Worm (Caenorhabditis elegans) whole organism, late embryonic: ENCODE data around the gene C04C3.14.

Experiments used
- C38D4.7 ChIP-seq: fragments of 200-800 bp; sonication (Bioruptor generic); optimal IDR thresholded peaks from 2 replicates; lab custom pipeline; 2018; ENCODE audit warnings: mild to moderate bottlenecking, missing genetic modification characterization, moderate library complexity, missing compliant biosample characterization
- F13H6.1 ChIP-seq: sonication (generic microtip); optimal IDR thresholded peaks from 2 replicates; lab custom pipeline; 2016; ENCODE audit warnings: missing genetic modification characterization, missing compliant biosample characterization
- K02D7.2 ChIP-seq: sonication (generic microtip); optimal IDR thresholded peaks from 2 replicates; lab custom pipeline; 2017; ENCODE audit warnings: mild to moderate bottlenecking, missing genetic modification characterization, missing compliant biosample characterization
- K09A11.1 ChIP-seq: sonication (generic microtip); optimal IDR thresholded peaks from 2 replicates; lab custom pipeline; 2017; ENCODE audit warnings: antibody characterized with exemption, mild to moderate bottlenecking, missing genetic modification characterization, missing compliant biosample characterization; ENCODE audit not compliant: insufficient read depth
- ceh-14 ChIP-seq: sonication (generic microtip); optimal IDR thresholded peaks from 2 replicates; lab custom pipeline; 2016; ENCODE audit warnings: missing genotype, missing genetic modification characterization, missing compliant biosample characterization
- ceh-18 ChIP-seq: sonication (generic microtip); optimal IDR thresholded peaks from 2 replicates; lab custom pipeline; 2016; ENCODE audit warnings: missing genetic modification characterization, missing compliant biosample characterization
- ceh-19 ChIP-seq: fragments of 200-800 bp; sonication (Bioruptor generic); optimal IDR thresholded peaks from 2 replicates; lab custom pipeline; 2018; ENCODE audit warnings: mild to moderate bottlenecking, missing genetic modification characterization, missing compliant biosample characterization
- ceh-22 ChIP-seq: sonication (generic microtip); optimal IDR thresholded peaks from 2 replicates; lab custom pipeline; 2017; ENCODE audit warnings: missing biosample characterization, missing genetic modification characterization
- ceh-24 ChIP-seq: sonication (generic microtip); optimal IDR thresholded peaks from 2 replicates; lab custom pipeline; 2016; ENCODE audit warnings: mild to moderate bottlenecking, missing genetic modification characterization, missing compliant biosample characterization
- ceh-31 ChIP-seq: sonication (generic microtip); optimal IDR thresholded peaks from 2 replicates; lab custom pipeline; 2016; ENCODE audit warnings: missing genetic modification characterization, missing compliant biosample characterization
- ceh-45 ChIP-seq: fragments of 200-800 bp; sonication (Bioruptor generic); IDR thresholded peaks from 2 replicates; pipeline ENCODE4 v1.3.6; 2022; ENCODE audit warnings: missing genetic modification reagents, missing genetic modification characterization, missing compliant biosample characterization
- ceh-48 ChIP-seq: sonication (generic microtip); optimal IDR thresholded peaks from 2 replicates; lab custom pipeline; 2016; ENCODE audit warnings: missing genetic modification characterization, inconsistent platforms, missing compliant biosample characterization
- ceh-9 ChIP-seq: sonication (generic microtip); optimal IDR thresholded peaks from 2 replicates; lab custom pipeline; 2016; ENCODE audit warnings: mild to moderate bottlenecking, missing genetic modification characterization, inconsistent platforms, missing compliant biosample characterization
- che-1 ChIP-seq: sonication (generic microtip); optimal IDR thresholded peaks from 2 replicates; lab custom pipeline; 2016; ENCODE audit warnings: mild to moderate bottlenecking, missing genetic modification characterization, missing compliant biosample characterization
- dmd-4 ChIP-seq: sonication (generic microtip); optimal IDR thresholded peaks from 2 replicates; lab custom pipeline; 2016; ENCODE audit warnings: borderline replicate concordance, missing genetic modification characterization, missing compliant biosample characterization
- dve-1 ChIP-seq: sonication (generic microtip); optimal IDR thresholded peaks from 2 replicates; lab custom pipeline; 2017; ENCODE audit warnings: antibody characterized with exemption, mild to moderate bottlenecking, missing genetic modification characterization, missing compliant biosample characterization
- elt-2 ChIP-seq: sonication (generic microtip); optimal IDR thresholded peaks from 2 replicates; lab custom pipeline; 2016; ENCODE audit warnings: missing genetic modification reagents, missing genetic modification characterization, missing compliant biosample characterization
- elt-4 ChIP-seq: sonication (generic microtip); optimal IDR thresholded peaks from 2 replicates; lab custom pipeline; 2016; ENCODE audit warnings: missing genetic modification characterization, missing compliant biosample characterization
- fkh-10 ChIP-seq: fragments of 150-350 bp; optimal IDR thresholded peaks from 2 replicates; lab custom pipeline; 2014; ENCODE audit warnings: missing biosample characterization, missing genetic modification reagents, missing genetic modification characterization
- fkh-6 ChIP-seq: sonication (generic microtip); optimal IDR thresholded peaks from 2 replicates; lab custom pipeline; 2016; ENCODE audit warnings: missing genetic modification characterization, missing compliant biosample characterization
- gmeb-2 ChIP-seq: sonication (generic microtip); optimal IDR thresholded peaks from 2 replicates; lab custom pipeline; 2016; ENCODE audit warnings: missing genetic modification characterization, inconsistent platforms, missing compliant biosample characterization
- hlh-15 ChIP-seq: sonication (generic microtip); optimal IDR thresholded peaks from 2 replicates; lab custom pipeline; 2016; ENCODE audit warnings: missing genetic modification characterization, missing compliant biosample characterization
- hlh-30 ChIP-seq: sonication (generic microtip); optimal IDR thresholded peaks from 2 replicates; lab custom pipeline; 2017; ENCODE audit warnings: antibody characterized with exemption, missing genetic modification characterization, missing compliant biosample characterization; ENCODE audit not compliant: insufficient read depth
- hlh-6 ChIP-seq: sonication (generic microtip); optimal IDR thresholded peaks from 2 replicates; lab custom pipeline; 2016; ENCODE audit warnings: missing genotype, missing genetic modification characterization, missing compliant biosample characterization
- hlh-8 ChIP-seq: sonication (generic microtip); optimal IDR thresholded peaks from 2 replicates; lab custom pipeline; 2016; ENCODE audit warnings: missing genotype, missing genetic modification characterization, missing compliant biosample characterization
- lim-6 ChIP-seq: sonication (generic microtip); optimal IDR thresholded peaks from 2 replicates; lab custom pipeline; 2016; ENCODE audit warnings: missing genetic modification characterization, missing compliant biosample characterization
- madf-2 ChIP-seq: sonication (generic microtip); optimal IDR thresholded peaks from 2 replicates; lab custom pipeline; 2017; ENCODE audit warnings: missing genetic modification characterization, missing compliant biosample characterization
- nhr-11 ChIP-seq: fragments of 150-350 bp; optimal IDR thresholded peaks from 2 replicates; lab custom pipeline; 2014; ENCODE audit warnings: missing biosample characterization, missing genetic modification characterization
- odd-2 ChIP-seq: sonication (generic microtip); optimal IDR thresholded peaks from 2 replicates; lab custom pipeline; 2017; ENCODE audit warnings: antibody characterized with exemption, mild to moderate bottlenecking, missing genetic modification characterization, missing compliant biosample characterization
- pax-1 ChIP-seq: fragments of 150-350 bp; optimal IDR thresholded peaks from 2 replicates; lab custom pipeline; 2014; ENCODE audit warnings: missing biosample characterization, missing genetic modification characterization
- pha-2 ChIP-seq: sonication (generic microtip); optimal IDR thresholded peaks from 2 replicates; lab custom pipeline; 2017; ENCODE audit warnings: mild to moderate bottlenecking, missing genetic modification characterization, missing compliant biosample characterization
- pha-4 ChIP-seq: fragments of 150-350 bp; optimal IDR thresholded peaks from 2 replicates; lab custom pipeline; 2018; ENCODE audit warnings: missing biosample characterization, missing genetic modification reagents, missing genetic modification characterization
- rnt-1 ChIP-seq: sonication (generic microtip); optimal IDR thresholded peaks from 2 replicates; lab custom pipeline; 2016; ENCODE audit warnings: missing genetic modification characterization, missing compliant biosample characterization
- sox-4 ChIP-seq: sonication (generic microtip); optimal IDR thresholded peaks from 2 replicates; lab custom pipeline; 2017; ENCODE audit warnings: mild to moderate bottlenecking, missing genetic modification characterization, inconsistent platforms, missing compliant biosample characterization
- unc-3 ChIP-seq, 2 experiments: fragments of 200-800 bp in 1 of 2; sonication (Bioruptor generic) in 1 of 2; sonication (generic microtip) in 1 of 2; conservative IDR thresholded peaks in 1 of 2; optimal IDR thresholded peaks in 1 of 2; 2 replicates each; pipeline versions ENCODE4 v1.3.6 to Lab custom; 2016 to 2022; ENCODE audit warnings: missing compliant biosample characterization in 2 of 2, missing genetic modification characterization in 2 of 2, missing genetic modification reagents in 1 of 2
- unc-55 ChIP-seq: sonication (generic microtip); optimal IDR thresholded peaks from 2 replicates; lab custom pipeline; 2017; ENCODE audit warnings: missing biosample characterization, missing genetic modification reagents, missing genetic modification characterization
- zip-5 ChIP-seq: sonication (generic microtip); optimal IDR thresholded peaks from 2 replicates; lab custom pipeline; 2016; ENCODE audit warnings: missing genetic modification characterization, missing compliant biosample characterization
- ztf-16 ChIP-seq: sonication (generic microtip); optimal IDR thresholded peaks from 2 replicates; lab custom pipeline; 2017; ENCODE audit warnings: missing genetic modification characterization, missing compliant biosample characterization

C04C3.14 gene

DNA sequence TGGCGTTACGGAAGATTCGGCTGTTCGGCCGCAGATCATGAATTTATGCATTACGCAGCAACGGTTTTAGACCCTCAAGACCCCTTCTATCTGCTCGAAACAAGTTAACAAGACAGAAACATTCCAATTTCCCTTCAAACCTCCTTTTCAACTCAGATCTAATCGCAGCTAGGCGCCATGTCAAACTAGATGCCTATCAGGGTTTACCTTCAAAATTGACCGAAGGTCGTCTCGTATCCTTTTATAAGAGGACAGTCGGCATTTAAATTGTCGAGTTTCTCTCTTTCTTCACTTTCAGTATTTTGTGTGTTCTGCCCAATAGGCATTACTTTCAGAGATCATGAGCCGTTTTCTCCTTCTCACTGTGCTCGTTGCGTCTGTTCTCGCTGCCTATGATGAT lies 42.3 kb downstream of the C04C3.14 start, which contains the start of gene grd-13:
Gene grd-13, plus strand, starts transcription at position 291 of the 400 bp plus-strand sequence.
- TF ChIP-seq elt-4 (tag; lab: Kevin White, UChicago) (no peak), hlh-15 (tag; lab: Kevin White, UChicago) (no peak), hlh-30 (no peak), K09A11.1 (tag; lab: Kevin White, UChicago) (no peak), ceh-18 (tag; lab: Kevin White, UChicago) (no peak), ceh-19 (GFP tag; lab: Kevin White, UChicago) (no peak), K02D7.2 (tag; lab: Kevin White, UChicago) (no peak), lim-6 (tag; lab: Kevin White, UChicago) (no peak)
- TF ChIP-seq, all 69 proteins: peak for 0

DNA sequence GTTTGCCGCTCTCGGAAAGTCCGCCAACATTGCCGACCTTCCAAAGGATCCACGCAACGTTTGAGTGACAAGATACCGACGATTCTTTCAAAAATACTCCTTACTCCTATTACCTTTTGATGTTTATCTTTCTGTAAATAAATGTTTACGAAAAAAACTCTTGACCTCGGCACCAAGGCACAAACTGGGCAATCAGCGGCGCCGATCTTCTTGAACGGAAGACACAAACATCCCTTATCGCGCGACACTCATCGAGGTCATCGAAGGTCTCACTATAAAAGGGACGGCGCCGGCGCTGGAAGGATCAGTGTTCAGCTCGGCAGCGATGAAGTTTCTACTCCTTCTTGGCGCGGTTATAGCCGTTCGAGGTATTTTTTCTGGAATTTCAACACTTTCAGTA lies 43.7 kb downstream of the C04C3.14 start, which contains the start of gene grd-3:
Gene grd-3, plus strand, starts transcription at position 302 of the 400 bp plus-strand sequence.
- TF ChIP-seq ceh-31 (tag; lab: Kevin White, UChicago), result no peak
- no peak for TF ChIP-seq pha-2
- TF ChIP-seq rnt-1 (tag; lab: Kevin White, UChicago), result no peak
- TF ChIP-seq F13H6.1 (tag; lab: Kevin White, UChicago), result no peak
- no peak for TF ChIP-seq ceh-22
- TF ChIP-seq gmeb-2 (tag; lab: Kevin White, UChicago), result no peak
- TF ChIP-seq K02D7.2 (tag; lab: Kevin White, UChicago), result no peak
- TF ChIP-seq fkh-10 (GFP tag; lab: Kevin White, UChicago), result no peak
- no peak for TF ChIP-seq odd-2 (tag; lab: Kevin White, UChicago)
- TF ChIP-seq sox-4 (tag; lab: Kevin White, UChicago), result no peak
- TF ChIP-seq ceh-14 (tag; lab: Kevin White, UChicago), result no peak
- no peak for TF ChIP-seq ceh-45 (GFP tag; lab: Robert Waterston, UW)
- TF ChIP-seq madf-2, result no peak
- TF ChIP-seq unc-3 (GFP tag; conservative IDR thresholded peaks at IDR 0.05; lab: Robert Waterston, UW), result no peak
- no peak for TF ChIP-seq unc-3 (tag; optimal IDR thresholded peaks at IDR 0.05; lab: Kevin White, UChicago)
- TF ChIP-seq ztf-16 (tag; lab: Kevin White, UChicago), result no peak

DNA sequence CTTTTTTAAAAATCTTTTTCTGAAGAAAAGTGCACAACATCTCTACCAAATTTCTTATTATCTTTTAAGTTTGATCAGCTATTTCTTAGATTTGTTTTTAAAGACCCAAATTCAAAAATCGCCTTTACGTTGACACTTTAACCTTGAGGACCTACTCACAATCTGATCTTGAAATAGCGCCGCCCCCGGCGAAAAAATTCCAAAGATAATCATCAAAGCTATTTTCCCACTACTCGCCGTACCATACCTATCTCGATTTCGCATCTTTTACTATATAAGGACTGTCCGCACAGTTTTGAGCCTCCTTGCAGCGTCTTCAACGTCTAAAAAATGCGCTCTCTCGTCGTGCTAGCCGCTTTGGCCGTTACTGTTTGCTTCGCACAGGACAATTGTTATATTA lies 45.2 kb downstream of the C04C3.14 start, which contains the start of gene grd-10:
Gene grd-10, plus strand, starts transcription at position 208 of the 400 bp plus-strand sequence.
- TF ChIP-seq fkh-10 (GFP tag; lab: Kevin White, UChicago), result no peak
- TF ChIP-seq rnt-1 (tag; lab: Kevin White, UChicago), result no peak
- no peak for TF ChIP-seq dmd-4 (tag; lab: Kevin White, UChicago)
- no peak for TF ChIP-seq elt-2 (tag; lab: Kevin White, UChicago)
- TF ChIP-seq sox-4 (tag; lab: Kevin White, UChicago), result no peak
- no peak for TF ChIP-seq unc-55
- no peak for TF ChIP-seq madf-2
- no peak for TF ChIP-seq pha-2
- TF ChIP-seq ceh-18 (tag; lab: Kevin White, UChicago), result no peak
- no peak for TF ChIP-seq K02D7.2 (tag; lab: Kevin White, UChicago)
- TF ChIP-seq pax-1 (tag; lab: Kevin White, UChicago), result no peak
- TF ChIP-seq ceh-31 (tag; lab: Kevin White, UChicago), result no peak
- TF ChIP-seq zip-5 (tag; lab: Kevin White, UChicago), result no peak
- TF ChIP-seq C38D4.7 (GFP tag; lab: Kevin White, UChicago), result no peak
- no peak for TF ChIP-seq fkh-6 (tag; lab: Kevin White, UChicago)
- no peak for TF ChIP-seq ceh-24 (tag; lab: Kevin White, UChicago)

DNA sequence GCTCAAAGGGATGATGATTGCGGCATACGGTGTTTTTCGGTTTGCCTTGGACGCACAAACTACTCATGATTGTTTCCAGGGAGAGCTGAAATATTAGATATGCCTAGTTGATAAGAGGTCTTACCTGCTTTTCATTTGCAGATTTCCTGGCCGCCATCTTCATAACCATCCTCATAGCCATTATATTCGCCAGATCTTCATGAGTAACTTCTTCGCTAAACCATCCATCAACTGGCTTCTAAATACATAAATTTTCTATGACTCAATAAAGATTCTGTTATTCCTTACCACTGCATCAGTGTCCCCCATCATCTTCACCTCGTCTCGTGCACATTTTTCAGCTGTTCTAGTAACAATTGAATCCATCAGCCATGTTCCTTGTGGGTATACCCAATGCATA lies 46.8 kb downstream of the C04C3.14 start:
- no peak for TF ChIP-seq elt-2 (tag; lab: Kevin White, UChicago)
- no peak for TF ChIP-seq ceh-19 (GFP tag; lab: Kevin White, UChicago)
- TF ChIP-seq nhr-11 (tag; lab: Kevin White, UChicago), result no peak
- TF ChIP-seq ceh-9, result no peak
- TF ChIP-seq dmd-4 (tag; lab: Kevin White, UChicago), result no peak
- TF ChIP-seq C38D4.7 (GFP tag; lab: Kevin White, UChicago), result no peak
- no peak for TF ChIP-seq hlh-8 (tag; lab: Kevin White, UChicago)
- TF ChIP-seq pha-2, result no peak
- no peak for TF ChIP-seq rnt-1 (tag; lab: Kevin White, UChicago)
- TF ChIP-seq ceh-48 (tag; lab: Kevin White, UChicago), result no peak
- no peak for TF ChIP-seq che-1 (tag; lab: Kevin White, UChicago)
- TF ChIP-seq pha-4 (tag; lab: Kevin White, UChicago), result no peak
- no peak for TF ChIP-seq hlh-30
- no peak for TF ChIP-seq unc-3 (GFP tag; conservative IDR thresholded peaks at IDR 0.05; lab: Robert Waterston, UW)
- no peak for TF ChIP-seq unc-3 (tag; optimal IDR thresholded peaks at IDR 0.05; lab: Kevin White, UChicago)
- TF ChIP-seq K02D7.2 (tag; lab: Kevin White, UChicago), result no peak
- TF ChIP-seq hlh-6, result no peak
- no peak for TF ChIP-seq odd-2 (tag; lab: Kevin White, UChicago)
- TF ChIP-seq ceh-24 (tag; lab: Kevin White, UChicago), result no peak
- no peak for TF ChIP-seq dve-1 (tag; lab: Kevin White, UChicago)
- TF ChIP-seq lim-6 (tag; lab: Kevin White, UChicago), result no peak
- TF ChIP-seq, all 69 proteins: peak for 0
